Fruit fly (Drosophila melanogaster): ENCODE data around the gene Icmt.

The Icmt gene

DNA sequence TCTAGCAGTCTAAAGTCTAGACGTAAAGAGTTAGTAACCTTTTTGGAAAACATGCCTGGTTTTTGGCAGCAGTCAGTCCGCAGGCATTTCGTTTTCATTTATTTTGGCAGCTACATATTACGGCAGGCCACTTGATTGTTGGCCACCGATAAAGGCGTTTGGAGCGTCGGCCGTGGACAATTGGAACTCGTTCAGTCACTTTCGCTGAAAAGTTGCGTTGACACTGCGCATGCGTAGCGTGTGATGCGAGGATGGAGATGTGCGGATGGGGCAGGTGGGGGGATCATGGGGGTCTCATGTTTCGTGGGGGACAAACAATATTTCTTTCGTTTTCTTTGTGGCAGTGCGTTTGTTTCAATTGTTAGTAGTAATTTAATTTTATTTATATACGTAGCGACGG lies 8.8 kb downstream of the Icmt start (continued):
- TF ChIP-seq Hr51 (GFP tag; optimal IDR thresholded peaks at IDR 0.05), result no peak

DNA sequence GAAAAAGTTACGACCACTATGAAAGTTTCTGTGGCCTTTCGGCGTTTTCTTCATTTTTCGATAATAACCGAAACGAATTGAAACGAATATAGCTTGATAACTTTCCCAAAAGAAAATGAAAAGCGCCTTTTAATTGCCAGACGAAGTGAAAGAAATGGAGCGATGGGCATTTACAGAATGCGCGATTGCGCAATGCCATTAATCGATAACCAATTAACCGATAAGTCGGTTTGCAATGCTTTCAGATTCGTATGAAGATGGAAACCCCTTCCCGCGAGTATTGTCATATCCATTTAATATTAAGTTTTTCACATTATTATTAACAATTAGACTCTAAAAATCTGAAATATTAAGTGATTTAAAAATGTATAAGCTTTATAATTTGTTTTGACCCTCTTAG lies 9.3 kb downstream of the Icmt start:
- TF ChIP-seq CG6765 (GFP tag; optimal IDR thresholded peaks at IDR 0.05), result no peak
- TF ChIP-seq BEAF-32 (GFP tag; optimal IDR thresholded peaks at IDR 0.05), result peak; percentile 28
- peak in 1 of 2 experiments; percentile 69 for TF ChIP-seq Pdp1 (GFP tag; optimal IDR thresholded peaks at IDR 0.05)
- no peak for TF ChIP-seq crp (GFP tag; optimal IDR thresholded peaks at IDR 0.05)
- no peak for TF ChIP-seq ato (GFP tag; IDR thresholded peaks at IDR 0.05; ENCODE audit: partially characterized antibody)
- TF ChIP-seq CG8359 (GFP tag; optimal IDR thresholded peaks at IDR 0.05; ENCODE audit: borderline replicate concordance), result no peak
- TF ChIP-seq Dll (GFP tag; IDR thresholded peaks at IDR 0.05; ENCODE audit: partially characterized antibody), result 0 out of 4 replicates have a peak, but pooled peaks have one; percentile 36
- no peak for TF ChIP-seq CG3995 (GFP tag; optimal IDR thresholded peaks at IDR 0.05)
- no peak for TF ChIP-seq wek (GFP tag; optimal IDR thresholded peaks at IDR 0.05)
- no peak for TF ChIP-seq HmgD (GFP tag; optimal IDR thresholded peaks at IDR 0.05)
- TF ChIP-seq dpn (GFP tag; optimal IDR thresholded peaks at IDR 0.05), result no peak
- TF ChIP-seq CG13287 (GFP tag; IDR thresholded peaks at IDR 0.05; ENCODE audit: partially characterized antibody), result 0 out of 2 replicates have a peak, but pooled peaks have one; percentile 14
- TF ChIP-seq cato (GFP tag; optimal IDR thresholded peaks at IDR 0.05; ENCODE audit: borderline replicate concordance), result no peak
- TF ChIP-seq CG2116 (GFP tag; optimal IDR thresholded peaks at IDR 0.05), result peak; percentile 68
- peak; percentile 67 for TF ChIP-seq stwl (tag; optimal IDR thresholded peaks at IDR 0.05)
- no peak for TF ChIP-seq slp2 (GFP tag; optimal IDR thresholded peaks at IDR 0.05)
- no peak for TF ChIP-seq CG13775 (GFP tag; optimal IDR thresholded peaks at IDR 0.05)
- TF ChIP-seq HLH4C (GFP tag; IDR thresholded peaks at IDR 0.05; ENCODE audit: partially characterized antibody), result 0 out of 3 replicates have a peak, but pooled peaks have one; percentile 10
- no peak for TF ChIP-seq CG1529 (GFP tag; optimal IDR thresholded peaks at IDR 0.05)
- TF ChIP-seq CG17361 (GFP tag; IDR thresholded peaks at IDR 0.05), result no peak
- peak; percentile 43 for TF ChIP-seq Sry-δ (GFP tag; optimal IDR thresholded peaks at IDR 0.05)
- TF ChIP-seq kni (GFP tag; optimal IDR thresholded peaks at IDR 0.05), result peak; percentile 15
- no peak for TF ChIP-seq CG6175 (GFP tag; IDR thresholded peaks at IDR 0.05)
- TF ChIP-seq Bgb (GFP tag; IDR thresholded peaks at IDR 0.05; ENCODE audit: partially characterized antibody), result 0 out of 2 replicates have a peak, but pooled peaks have one; percentile 16
- TF ChIP-seq CG17612 (GFP tag; IDR thresholded peaks at IDR 0.05), result no peak
- TF ChIP-seq danr (GFP tag; IDR thresholded peaks at IDR 0.05), result no peak
- TF ChIP-seq jigr1 (GFP tag; IDR thresholded peaks at IDR 0.05), result no peak
- no peak for TF ChIP-seq HLH54F (GFP tag; optimal IDR thresholded peaks at IDR 0.05)
- TF ChIP-seq pho (GFP tag; optimal IDR thresholded peaks at IDR 0.05), result no peak
- no peak for TF ChIP-seq sug (tag; optimal IDR thresholded peaks at IDR 0.05)
- TF ChIP-seq CG17912 (GFP tag; optimal IDR thresholded peaks at IDR 0.05), result no peak
- no peak for TF ChIP-seq al (GFP tag; IDR thresholded peaks at IDR 0.05)
- TF ChIP-seq Sry-β (GFP tag; optimal IDR thresholded peaks at IDR 0.05), result no peak
- TF ChIP-seq Myb (GFP tag; optimal IDR thresholded peaks at IDR 0.05), result no peak
- peak; percentile 41 for TF ChIP-seq Dref (GFP tag; IDR thresholded peaks at IDR 0.05)
- no peak for TF ChIP-seq CG6791 (GFP tag; IDR thresholded peaks at IDR 0.05; ENCODE audit: partially characterized antibody)
- no peak for TF ChIP-seq CG4328 (GFP tag; optimal IDR thresholded peaks at IDR 0.05)

DNA sequence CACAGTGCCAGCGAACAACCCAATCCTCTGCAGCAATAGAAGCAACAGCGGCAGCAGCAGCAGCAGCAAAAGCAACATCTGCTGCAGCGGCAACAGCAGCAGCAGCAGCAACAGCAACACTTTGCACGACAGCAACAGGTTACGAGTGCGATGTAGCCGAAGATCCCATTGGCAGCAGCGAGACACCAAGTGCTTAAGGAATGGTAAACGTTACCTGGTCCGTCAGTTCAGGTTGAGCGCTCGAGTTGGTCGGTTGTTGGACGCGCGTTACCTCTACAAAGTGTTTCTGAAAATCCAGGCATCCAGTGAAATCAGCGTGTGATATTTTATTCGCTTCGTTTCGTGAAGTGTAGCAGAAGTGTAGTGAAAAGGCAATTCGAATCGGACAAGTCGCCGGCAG lies 10.7 kb downstream of the Icmt start, which contains the start of gene CG17672:
CG17672 (plus strand) TSS at position 223 of the 400 bp plus-strand sequence.
- TF ChIP-seq CG6765 (GFP tag; optimal IDR thresholded peaks at IDR 0.05), result no peak
- TF ChIP-seq CG6854 (GFP tag; optimal IDR thresholded peaks at IDR 0.05), result no peak
- TF ChIP-seq CG1529 (GFP tag; optimal IDR thresholded peaks at IDR 0.05), result no peak
- TF ChIP-seq Side (GFP tag; optimal IDR thresholded peaks at IDR 0.05), result no peak
- TF ChIP-seq Hsf (GFP tag; optimal IDR thresholded peaks at IDR 0.05), result no peak
- TF ChIP-seq sens (GFP tag), result peak; percentile 24
- no peak for TF ChIP-seq CG10267 (tag; optimal IDR thresholded peaks at IDR 0.05)
- TF ChIP-seq CG15696 (tag; optimal IDR thresholded peaks at IDR 0.05), result no peak
- peak; percentile 22; the same call in 1 of the 3 replicates for TF ChIP-seq knrl (GFP tag; IDR thresholded peaks at IDR 0.05; ENCODE audit: partially characterized antibody)
- TF ChIP-seq bab2 (GFP tag; optimal IDR thresholded peaks at IDR 0.05), result no peak
- TF ChIP-seq gem (tag; optimal IDR thresholded peaks at IDR 0.05), result no peak
- TF ChIP-seq seq (GFP tag; IDR thresholded peaks at IDR 0.05), result no peak
- peak; percentile 93 for TF ChIP-seq Deaf1 (tag; optimal IDR thresholded peaks at IDR 0.05)

Data from whole organism, embryonic.